Worm (Caenorhabditis elegans) whole organism, L2 larva: ENCODE measurements around the gene F07F6.8.

Source experiments
- C34F6.9 ChIP-seq: fragments of 150-350 bp; optimal IDR thresholded peaks from 2 replicates; lab custom pipeline; 2014; ENCODE audit warnings: missing biosample characterization, missing genetic modification characterization
- F13H6.1 ChIP-seq: sonication (generic microtip); optimal IDR thresholded peaks from 2 replicates; lab custom pipeline; 2016; ENCODE audit warnings: missing genetic modification characterization, missing compliant biosample characterization
- R02D3.7 ChIP-seq: fragments of 150-350 bp; optimal IDR thresholded peaks from 2 replicates; lab custom pipeline; 2014; ENCODE audit warnings: missing biosample characterization, missing genetic modification characterization
- ZK546.5 ChIP-seq: sonication (generic microtip); optimal IDR thresholded peaks from 2 replicates; lab custom pipeline; 2017; ENCODE audit warnings: missing biosample characterization, missing genetic modification characterization
- alr-1 ChIP-seq: fragments of 150-350 bp; optimal IDR thresholded peaks from 2 replicates; lab custom pipeline; 2014; ENCODE audit warnings: missing biosample characterization, missing genetic modification characterization
- aly-2 ChIP-seq: fragments of 150-350 bp; optimal IDR thresholded peaks from 2 replicates; lab custom pipeline; 2014; ENCODE audit warnings: missing biosample characterization, missing genetic modification characterization
- ama-1 ChIP-seq: fragments of 150-350 bp; optimal IDR thresholded peaks from 2 replicates; lab custom pipeline; 2018; ENCODE audit warnings: inconsistent platforms
- blmp-1 ChIP-seq: sonication (generic microtip); optimal IDR thresholded peaks from 2 replicates; lab custom pipeline; 2017; ENCODE audit warnings: missing genetic modification characterization, mild to moderate bottlenecking, missing compliant biosample characterization, antibody characterized with exemption, moderate library complexity; ENCODE audit not compliant: insufficient read depth
- crh-2 ChIP-seq: sonication (generic microtip); optimal IDR thresholded peaks from 2 replicates; lab custom pipeline; 2017; ENCODE audit warnings: missing biosample characterization, missing genetic modification characterization
- dmd-4 ChIP-seq: sonication (generic microtip); optimal IDR thresholded peaks from 2 replicates; lab custom pipeline; 2017; ENCODE audit warnings: missing biosample characterization, missing genetic modification characterization
- egl-27 ChIP-seq: sonication (generic microtip); optimal IDR thresholded peaks from 3 replicates; lab custom pipeline; 2017; ENCODE audit warnings: missing biosample characterization, missing genetic modification reagents, missing genetic modification characterization
- elt-1 ChIP-seq: fragments of 150-350 bp; optimal IDR thresholded peaks from 2 replicates; lab custom pipeline; 2014; ENCODE audit warnings: missing biosample characterization, missing genetic modification characterization
- fos-1 ChIP-seq: fragments of 150-350 bp; optimal IDR thresholded peaks from 2 replicates; lab custom pipeline; 2014; ENCODE audit warnings: missing biosample characterization, missing genetic modification characterization
- gmeb-1 ChIP-seq: fragments of 150-350 bp; optimal IDR thresholded peaks from 2 replicates; lab custom pipeline; 2014; ENCODE audit warnings: missing biosample characterization, missing genetic modification characterization
- lin-13 ChIP-seq: fragments of 150-350 bp; optimal IDR thresholded peaks from 2 replicates; lab custom pipeline; 2014; ENCODE audit warnings: missing biosample characterization, missing genetic modification reagents, missing genetic modification characterization
- lin-39 ChIP-seq: fragments of 150-350 bp; optimal IDR thresholded peaks from 2 replicates; lab custom pipeline; 2014; ENCODE audit warnings: missing biosample characterization, missing genetic modification reagents, missing genetic modification characterization
- lsy-2 ChIP-seq, 2 experiments: fragments of 150-350 bp in 1 of 2; sonication (generic microtip) in 1 of 2; optimal IDR thresholded peaks; 2 replicates each; lab custom pipeline; 2014 to 2017; ENCODE audit warnings: missing biosample characterization in 2 of 2, missing genetic modification characterization in 2 of 2
- mab-5 ChIP-seq: fragments of 150-350 bp; optimal IDR thresholded peaks from 2 replicates; lab custom pipeline; 2014; ENCODE audit warnings: missing biosample characterization, missing genetic modification characterization
- mbf-1 ChIP-seq: sonication (generic microtip); optimal IDR thresholded peaks from 2 replicates; lab custom pipeline; 2017; ENCODE audit warnings: missing biosample characterization, missing genetic modification characterization
- nhr-10 ChIP-seq: sonication (generic microtip); optimal IDR thresholded peaks from 2 replicates; lab custom pipeline; 2017; ENCODE audit warnings: missing biosample characterization, missing genetic modification characterization
- nhr-12 ChIP-seq: fragments of 150-350 bp; optimal IDR thresholded peaks from 2 replicates; lab custom pipeline; 2014; ENCODE audit warnings: missing biosample characterization, missing genetic modification characterization
- nhr-129 ChIP-seq: fragments of 150-350 bp; optimal IDR thresholded peaks from 2 replicates; lab custom pipeline; 2014; ENCODE audit warnings: missing biosample characterization, missing genetic modification characterization
- nhr-21 ChIP-seq: fragments of 150-350 bp; optimal IDR thresholded peaks from 2 replicates; lab custom pipeline; 2014; ENCODE audit warnings: missing biosample characterization, missing genetic modification characterization
- nhr-25 ChIP-seq: fragments of 150-350 bp; sonication (generic microtip); optimal IDR thresholded peaks from 3 replicates; lab custom pipeline; 2014; ENCODE audit warnings: missing biosample characterization, missing genetic modification characterization
- nhr-6 ChIP-seq: fragments of 150-350 bp; optimal IDR thresholded peaks from 2 replicates; lab custom pipeline; 2014; ENCODE audit warnings: missing biosample characterization, missing genetic modification characterization
- sma-3 ChIP-seq: sonication (generic microtip); optimal IDR thresholded peaks from 2 replicates; lab custom pipeline; 2016; ENCODE audit warnings: missing genetic modification reagents, missing genetic modification characterization, missing compliant biosample characterization
- sma-9 ChIP-seq, 2 experiments: fragments of 150-350 bp in 1 of 2; sonication (generic microtip) in 1 of 2; optimal IDR thresholded peaks; 2 replicates each; lab custom pipeline; 2014 to 2016; ENCODE audit warnings: missing genetic modification characterization in 2 of 2, mild to moderate bottlenecking in 1 of 2, missing biosample characterization in 1 of 2, missing compliant biosample characterization in 1 of 2, missing genetic modification reagents in 1 of 2, moderate library complexity in 1 of 2
- snpc-4 ChIP-seq: fragments of 150-350 bp; optimal IDR thresholded peaks from 2 replicates; lab custom pipeline; 2014; ENCODE audit warnings: missing biosample characterization, missing genetic modification characterization
- unc-39 ChIP-seq: fragments of 150-350 bp; optimal IDR thresholded peaks from 2 replicates; lab custom pipeline; 2014; ENCODE audit warnings: missing biosample characterization, missing genetic modification characterization
- unc-55 ChIP-seq: fragments of 150-350 bp; sonication (generic microtip); optimal IDR thresholded peaks from 3 replicates; lab custom pipeline; 2014; ENCODE audit warnings: missing biosample characterization, missing genetic modification reagents, missing genetic modification characterization
- unc-62 ChIP-seq: fragments of 150-350 bp; optimal IDR thresholded peaks from 2 replicates; lab custom pipeline; 2014; ENCODE audit warnings: missing biosample characterization, missing genetic modification reagents, missing genetic modification characterization
- ztf-4 ChIP-seq: fragments of 150-350 bp; optimal IDR thresholded peaks from 2 replicates; lab custom pipeline; 2014; ENCODE audit warnings: missing biosample characterization, missing genetic modification characterization

The F07F6.8 gene

DNA sequence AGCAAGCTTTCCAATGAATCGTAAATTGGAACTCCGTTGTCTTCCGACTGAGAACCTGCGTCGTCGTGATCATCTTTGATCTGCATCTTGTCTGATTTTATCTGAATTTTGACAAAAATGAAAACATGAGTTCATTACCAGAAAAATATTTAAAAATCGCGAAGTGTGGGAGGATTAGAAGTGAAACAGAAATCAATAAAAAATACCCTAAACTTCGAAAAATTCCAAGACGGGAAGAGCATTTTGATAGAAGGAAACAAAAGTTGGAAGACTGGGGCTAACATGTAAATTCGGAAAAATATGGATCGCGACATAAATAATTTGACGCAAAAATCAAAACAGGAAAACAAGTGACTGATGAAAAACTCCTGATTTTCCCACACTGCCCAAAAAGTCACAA is at the start of gene F07F6.8:
TSS of gene F07F6.8 (minus strand) at position 101 of the 400 bp plus-strand sequence.
- TF ChIP-seq mbf-1 (tag; lab: Kevin White, UChicago) (no peak), C34F6.9 (tag; lab: Kevin White, UChicago) (no peak), alr-1 (no peak), F13H6.1 (tag; lab: Kevin White, UChicago) (no peak), aly-2 (tag; lab: Kevin White, UChicago) (no peak), nhr-6 (tag; lab: Kevin White, UChicago) (no peak)

DNA sequence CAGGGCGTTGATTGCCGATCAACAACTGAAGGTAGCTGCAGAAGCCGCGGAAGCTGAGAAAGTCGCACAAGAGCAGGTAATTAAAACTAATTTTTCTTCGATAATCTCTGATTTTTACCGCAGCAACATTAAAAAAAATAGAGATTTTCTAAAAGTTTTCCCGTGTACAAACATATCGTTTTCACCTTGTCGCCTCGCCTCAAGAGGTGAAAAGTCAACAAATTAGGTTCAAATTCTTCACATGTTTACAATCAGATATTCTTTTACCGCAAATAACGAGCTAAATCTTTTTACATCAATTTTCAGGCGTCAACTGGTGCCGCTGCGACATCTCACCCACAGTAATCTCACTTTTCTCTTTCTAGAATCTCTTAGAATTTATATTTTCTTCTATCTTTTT is 49.4 kb upstream of the F07F6.8 start, which contains the start of gene ilcr-2:
TSS of gene ilcr-2 (plus strand) at position 301 of the 400 bp plus-strand sequence.
- TF ChIP-seq blmp-1 (tag; lab: Kevin White, UChicago) = no peak
- TF ChIP-seq nhr-6 (tag; lab: Kevin White, UChicago) = no peak
- no peak for TF ChIP-seq ztf-4
- no peak for TF ChIP-seq mbf-1 (tag; lab: Kevin White, UChicago)
- TF ChIP-seq dmd-4 = no peak
- TF ChIP-seq ZK546.5 (tag; lab: Kevin White, UChicago) = no peak
- no peak for TF ChIP-seq unc-62 (GFP tag; lab: Kevin White, UChicago)
- TF ChIP-seq crh-2 (tag; lab: Kevin White, UChicago) = no peak
- no peak for TF ChIP-seq unc-39 (tag; lab: Kevin White, UChicago)
- TF ChIP-seq nhr-10 (tag; lab: Kevin White, UChicago) = no peak
- no peak for TF ChIP-seq aly-2 (tag; lab: Kevin White, UChicago)
- TF ChIP-seq, all 48 proteins: peak for 0

DNA sequence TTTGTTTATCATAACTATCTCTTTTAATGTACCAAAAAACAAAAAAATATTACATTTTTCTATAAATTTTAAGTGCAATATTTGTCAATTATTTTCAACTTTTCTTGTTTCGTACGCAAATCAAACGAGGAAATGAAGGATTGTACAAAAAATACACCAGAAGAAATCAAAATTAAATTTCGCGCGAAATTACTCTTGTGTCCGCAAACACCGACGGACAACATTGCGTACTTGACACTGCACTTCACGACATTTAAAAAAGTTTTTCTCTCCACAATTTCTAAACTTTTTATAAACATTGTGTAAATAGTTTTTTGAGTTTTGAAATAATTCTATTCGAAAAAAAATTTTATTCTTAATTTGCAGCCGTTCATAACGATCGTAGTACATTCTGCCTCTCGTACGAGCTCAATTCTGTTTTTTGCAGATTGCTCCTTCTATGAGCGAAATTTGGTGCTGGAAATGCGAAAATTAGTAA is 48.5 kb upstream of the F07F6.8 start, which contains the start of gene mrps-16:
TSS of gene mrps-16 (plus strand) at position 428 of the 478 bp plus-strand sequence.
- TF ChIP-seq nhr-6 (tag; lab: Kevin White, UChicago) (peak; percentile 8), nhr-21 (tag; lab: Kevin White, UChicago) (peak; percentile 41), nhr-129 (tag; lab: Kevin White, UChicago) (peak; percentile 53), sma-9 (GFP tag; optimal IDR thresholded peaks at IDR 0.05; lab: Kevin White, UChicago) (peak; percentile 75), sma-9 (tag; optimal IDR thresholded peaks at IDR 0.05; lab: Kevin White, UChicago) (no peak), sma-3 (peak; percentile 70), F13H6.1 (tag; lab: Kevin White, UChicago) (peak; percentile 41), C34F6.9 (tag; lab: Kevin White, UChicago) (peak; percentile 64), R02D3.7 (tag; lab: Kevin White, UChicago) (no peak), mab-5 (tag; lab: Kevin White, UChicago) (peak; percentile 41), nhr-10 (tag; lab: Kevin White, UChicago) (no peak), aly-2 (tag; lab: Kevin White, UChicago) (no peak), gmeb-1 (peak; percentile 96), dmd-4 (no peak), elt-1 (tag; lab: Kevin White, UChicago) (no peak), lin-39 (tag; lab: Kevin White, UChicago) (no peak), lin-13 (peak; percentile 39), unc-62 (GFP tag; lab: Kevin White, UChicago) (no peak), lsy-2 (tag; optimal IDR thresholded peaks at IDR 0.05; lab: Kevin White, UChicago) (peak; percentile 62 to 88), crh-2 (tag; lab: Kevin White, UChicago) (peak; percentile 34), fos-1 (tag; lab: Kevin White, UChicago) (peak; percentile 26), nhr-25 (no peak), unc-55 (GFP tag; lab: Kevin White, UChicago) (peak; percentile 72), ama-1 (lab: Kevin White, UChicago) (peak; percentile 3), nhr-12 (tag; lab: Kevin White, UChicago) (no peak), snpc-4 (tag; lab: Kevin White, UChicago) (peak; percentile 65)

DNA sequence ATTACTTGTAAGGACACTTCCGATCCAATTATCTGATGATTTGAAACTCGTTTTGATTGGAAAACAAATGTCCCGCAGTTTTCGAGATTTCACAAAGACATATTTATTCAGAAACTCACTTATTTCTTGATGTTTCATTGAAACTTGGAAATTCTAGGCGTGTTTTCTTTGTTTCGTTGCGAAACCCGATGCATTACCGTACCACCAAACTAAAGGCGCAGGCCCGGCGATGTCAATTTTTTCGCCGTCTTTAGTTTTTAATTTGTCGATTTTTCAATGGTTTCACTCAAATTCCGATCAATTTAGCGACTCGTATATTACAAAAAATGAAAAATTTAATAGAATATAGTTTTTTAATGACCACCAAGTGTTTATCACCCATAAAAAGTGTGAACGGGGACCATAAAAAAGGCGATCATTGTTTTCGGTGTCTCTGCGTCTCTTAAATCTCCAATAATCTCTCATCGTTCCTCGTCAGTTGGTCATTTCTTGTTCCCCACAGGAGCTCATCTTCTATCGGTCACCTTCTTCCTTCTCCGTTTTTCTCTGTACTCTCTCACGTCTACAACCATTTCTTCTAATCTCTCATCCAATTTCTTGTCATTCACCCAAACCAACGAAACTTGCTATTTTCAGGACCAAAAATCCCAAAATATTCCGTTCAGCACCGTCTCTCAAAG is 40.3 kb upstream of the F07F6.8 start, which contains the start of gene clr-1:
TSS of gene clr-1 (plus strand) at position 630 of the 680 bp plus-strand sequence.
- TF ChIP-seq F13H6.1 (tag; lab: Kevin White, UChicago) (peak; percentile 13), egl-27 (tag; lab: Kevin White, UChicago) (no peak)
